Worm (Caenorhabditis elegans) whole organism, L1 larva: ENCODE results near the gene M03A1.3.

ENCODE experiments used
- C04F5.9 ChIP-seq: sonication (generic microtip); optimal IDR thresholded peaks from 2 replicates; lab custom pipeline; 2016; ENCODE audit warnings: missing genetic modification characterization, missing compliant biosample characterization
- F16B12.6 ChIP-seq: fragments of 150-350 bp; optimal IDR thresholded peaks from 2 replicates; lab custom pipeline; 2014; ENCODE audit warnings: missing biosample characterization, missing genetic modification characterization
- alr-1 ChIP-seq: fragments of 200-800 bp; sonication (Bioruptor generic); optimal IDR thresholded peaks from 2 replicates; lab custom pipeline; 2018; ENCODE audit warnings: borderline replicate concordance, mild to moderate bottlenecking, missing genetic modification characterization, missing compliant biosample characterization
- ama-1 ChIP-seq: fragments of 150-350 bp; optimal IDR thresholded peaks from 2 replicates; lab custom pipeline; 2014
- blmp-1 ChIP-seq: fragments of 150-350 bp; optimal IDR thresholded peaks from 2 replicates; lab custom pipeline; 2014; ENCODE audit warnings: missing biosample characterization, missing genetic modification characterization
- ceh-63 ChIP-seq: fragments of 200-800 bp; sonication (Bioruptor generic); optimal IDR thresholded peaks from 2 replicates; lab custom pipeline; 2018; ENCODE audit warnings: mild to moderate bottlenecking, missing genetic modification characterization, missing compliant biosample characterization
- ceh-88 ChIP-seq: fragments of 200-800 bp; sonication (Bioruptor generic); IDR thresholded peaks from 2 replicates; pipeline ENCODE4 v1.3.6; 2022; ENCODE audit warnings: missing genetic modification characterization, missing compliant biosample characterization
- ces-1 ChIP-seq: fragments of 150-350 bp; optimal IDR thresholded peaks from 2 replicates; lab custom pipeline; 2014; ENCODE audit warnings: missing biosample characterization, missing genetic modification reagents, missing genetic modification characterization
- dsc-1 ChIP-seq: sonication (generic microtip); optimal IDR thresholded peaks from 2 replicates; lab custom pipeline; 2016; ENCODE audit warnings: mild to moderate bottlenecking, missing genetic modification characterization, missing compliant biosample characterization
- efl-1 ChIP-seq, 4 experiments: fragments of 150-350 bp; optimal IDR thresholded peaks in 3 of 4; peaks in 1 of 4; 1 replicate in 1 of 4; 2 replicates in 3 of 4; lab custom pipeline; 2014; ENCODE audit warnings: missing biosample characterization in 2 of 4, missing genetic modification characterization in 2 of 4, missing genetic modification reagents in 2 of 4
- egl-27 ChIP-seq, 2 experiments: fragments of 150-350 bp in 1 of 2; sonication (generic microtip); optimal IDR thresholded peaks; 3 replicates each; lab custom pipeline; 2017 to 2018; ENCODE audit warnings: missing biosample characterization in 2 of 2, missing genetic modification characterization in 2 of 2, missing genetic modification reagents in 2 of 2
- elt-2 ChIP-seq: sonication (generic microtip); optimal IDR thresholded peaks from 2 replicates; lab custom pipeline; 2016; ENCODE audit warnings: missing genetic modification characterization, mild to moderate bottlenecking, inconsistent platforms, missing compliant biosample characterization, missing genetic modification reagents
- elt-3 ChIP-seq, 6 experiments: fragments of 150-350 bp in 1 of 6; sonication (generic microtip); optimal IDR thresholded peaks; 2 replicates each; lab custom pipeline; 2017 to 2018; ENCODE audit warnings: missing biosample characterization in 6 of 6, missing genetic modification characterization in 6 of 6, inconsistent platforms in 1 of 6
- ets-5 ChIP-seq: fragments of 200-800 bp; sonication (Bioruptor generic); IDR thresholded peaks from 2 replicates; pipeline ENCODE4 v1.3.6; 2022; ENCODE audit warnings: missing genetic modification characterization, missing compliant biosample characterization
- fkh-4 ChIP-seq: sonication (generic microtip); optimal IDR thresholded peaks from 2 replicates; lab custom pipeline; 2016; ENCODE audit warnings: missing compliant biosample characterization, missing genetic modification characterization, borderline replicate concordance
- hlh-17 ChIP-seq: fragments of 200-800 bp; sonication (Bioruptor generic); optimal IDR thresholded peaks from 2 replicates; lab custom pipeline; 2018; ENCODE audit warnings: missing genetic modification characterization, mild to moderate bottlenecking, missing compliant biosample characterization, moderate library complexity, borderline replicate concordance
- hlh-4 ChIP-seq: sonication (generic microtip); optimal IDR thresholded peaks from 2 replicates; lab custom pipeline; 2016; ENCODE audit warnings: mild to moderate bottlenecking, missing genetic modification characterization, missing compliant biosample characterization
- irx-1 ChIP-seq: sonication (generic microtip); optimal IDR thresholded peaks from 2 replicates; lab custom pipeline; 2016; ENCODE audit warnings: missing genetic modification characterization, missing compliant biosample characterization
- isw-1 ChIP-seq: fragments of 200-800 bp; sonication (Bioruptor generic); IDR thresholded peaks from 2 replicates; pipeline ENCODE4 v1.3.6; 2022; ENCODE audit warnings: missing genetic modification characterization, missing compliant biosample characterization
- lin-35 ChIP-seq, 2 experiments: fragments of 150-350 bp; optimal IDR thresholded peaks; 2 replicates each; lab custom pipeline; 2014; ENCODE audit warnings: missing biosample characterization in 2 of 2, missing genetic modification characterization in 2 of 2, missing genetic modification reagents in 2 of 2
- lir-3 ChIP-seq: sonication (generic microtip); optimal IDR thresholded peaks from 2 replicates; lab custom pipeline; 2016; ENCODE audit warnings: mild to moderate bottlenecking, missing genetic modification characterization, moderate library complexity, missing compliant biosample characterization; ENCODE audit not compliant: poor library complexity
- lsy-2 ChIP-seq, 2 experiments: fragments of 150-350 bp; optimal IDR thresholded peaks; 2 replicates each; lab custom pipeline; 2014; ENCODE audit warnings: missing biosample characterization in 2 of 2, missing genetic modification characterization in 2 of 2
- mep-1 ChIP-seq: fragments of 150-350 bp; optimal IDR thresholded peaks from 2 replicates; lab custom pipeline; 2014; ENCODE audit warnings: missing biosample characterization, missing genetic modification characterization
- nhr-20 ChIP-seq: sonication (generic microtip); optimal IDR thresholded peaks from 2 replicates; lab custom pipeline; 2016; ENCODE audit warnings: mild to moderate bottlenecking, missing genetic modification characterization, missing compliant biosample characterization
- nhr-28 ChIP-seq: fragments of 150-350 bp; optimal IDR thresholded peaks from 2 replicates; lab custom pipeline; 2014; ENCODE audit warnings: missing biosample characterization, missing genetic modification characterization
- nhr-71 ChIP-seq: sonication (generic microtip); optimal IDR thresholded peaks from 2 replicates; lab custom pipeline; 2016; ENCODE audit warnings: mild to moderate bottlenecking, missing genetic modification characterization, moderate library complexity, missing compliant biosample characterization
- nhr-77 ChIP-seq: fragments of 150-350 bp; optimal IDR thresholded peaks from 2 replicates; lab custom pipeline; 2014; ENCODE audit warnings: missing biosample characterization, missing genetic modification characterization
- nhr-84 ChIP-seq: sonication (generic microtip); optimal IDR thresholded peaks from 2 replicates; lab custom pipeline; 2017; ENCODE audit warnings: missing biosample characterization, missing genetic modification characterization
- nhr-85 ChIP-seq: sonication (generic microtip); peaks from one replicate; lab custom pipeline; 2016; ENCODE audit warnings: missing genetic modification characterization, inconsistent platforms, missing compliant biosample characterization
- nhr-90 ChIP-seq: sonication (generic microtip); optimal IDR thresholded peaks from 2 replicates; lab custom pipeline; 2016; ENCODE audit warnings: mild to moderate bottlenecking, missing genetic modification characterization, missing compliant biosample characterization; ENCODE audit not compliant: poor library complexity
- pag-3 ChIP-seq: sonication (generic microtip); optimal IDR thresholded peaks from 2 replicates; lab custom pipeline; 2017; ENCODE audit warnings: missing genetic modification characterization, mild to moderate bottlenecking, missing compliant biosample characterization, antibody characterized with exemption, borderline replicate concordance; ENCODE audit not compliant: insufficient read depth
- pax-3 ChIP-seq: fragments of 200-800 bp; sonication (Bioruptor generic); optimal IDR thresholded peaks from 2 replicates; lab custom pipeline; 2018; ENCODE audit warnings: mild to moderate bottlenecking, missing genetic modification characterization, moderate library complexity, missing compliant biosample characterization
- pqm-1 ChIP-seq: sonication (generic microtip); optimal IDR thresholded peaks from 3 replicates; lab custom pipeline; 2017; ENCODE audit warnings: missing biosample characterization, missing genetic modification characterization
- skn-1 ChIP-seq: fragments of 150-350 bp; optimal IDR thresholded peaks from 2 replicates; lab custom pipeline; 2014; ENCODE audit warnings: missing biosample characterization, missing genetic modification characterization
- snu-23 ChIP-seq: sonication (generic microtip); optimal IDR thresholded peaks from 2 replicates; lab custom pipeline; 2016; ENCODE audit warnings: missing genetic modification characterization, missing compliant biosample characterization
- sox-4 ChIP-seq: sonication (generic microtip); optimal IDR thresholded peaks from 2 replicates; lab custom pipeline; 2016; ENCODE audit warnings: missing genetic modification characterization, missing compliant biosample characterization
- sptf-1 ChIP-seq: fragments of 150-350 bp; optimal IDR thresholded peaks from 2 replicates; lab custom pipeline; 2014; ENCODE audit warnings: missing biosample characterization, missing genetic modification characterization
- sup-37 ChIP-seq: fragments of 200-800 bp; sonication (Bioruptor generic); optimal IDR thresholded peaks from 2 replicates; lab custom pipeline; 2018; ENCODE audit warnings: mild to moderate bottlenecking, missing genetic modification characterization, missing compliant biosample characterization
- tbx-2 ChIP-seq: sonication (generic microtip); optimal IDR thresholded peaks from 2 replicates; lab custom pipeline; 2016; ENCODE audit warnings: missing genetic modification characterization, missing compliant biosample characterization
- unc-30 ChIP-seq: sonication (generic microtip); optimal IDR thresholded peaks from 2 replicates; lab custom pipeline; 2017; ENCODE audit warnings: missing biosample characterization, missing genetic modification characterization
- unc-86 ChIP-seq: sonication (generic microtip); optimal IDR thresholded peaks from 2 replicates; lab custom pipeline; 2016; ENCODE audit warnings: missing genetic modification characterization, missing compliant biosample characterization
- unc-98 ChIP-seq: fragments of 200-800 bp; sonication (Bioruptor generic); IDR thresholded peaks from 2 replicates; pipeline ENCODE4 v1.3.6; 2022; ENCODE audit warnings: missing genetic modification characterization, missing compliant biosample characterization
- vab-15 ChIP-seq: sonication (generic microtip); optimal IDR thresholded peaks from 2 replicates; lab custom pipeline; 2017; ENCODE audit warnings: missing genotype, mild to moderate bottlenecking, missing genetic modification characterization, missing compliant biosample characterization
- zag-1 ChIP-seq: fragments of 150-350 bp; optimal IDR thresholded peaks from 2 replicates; lab custom pipeline; 2014; ENCODE audit warnings: missing biosample characterization, missing genetic modification characterization
- ztf-4 ChIP-seq: fragments of 150-350 bp; optimal IDR thresholded peaks from 2 replicates; lab custom pipeline; 2014; ENCODE audit warnings: missing biosample characterization, missing genetic modification characterization

M03A1.3 gene

ce11 chrII:4540631-4541030 is 17.0 kb upstream of the M03A1.3 start, which contains the start of gene sra-36:
sra-36 (minus strand) TSS chrII:4540731.
- TF ChIP-seq lin-35 (GFP tag; optimal IDR thresholded peaks at IDR 0.05; lab: Kevin White, UChicago) (no peak), nhr-84 (tag; lab: Kevin White, UChicago) (no peak)

ce11 chrII:4543568-4543967 is 14.0 kb upstream of the M03A1.3 start, which contains the start of gene sra-34:
sra-34 (minus strand) TSS chrII:4543668.
- TF ChIP-seq unc-86 (tag; lab: Kevin White, UChicago) = no peak

ce11 chrII:4548408-4548807 is 9.2 kb upstream of the M03A1.3 start:
- no peak for TF ChIP-seq unc-86 (tag; lab: Kevin White, UChicago)
- TF ChIP-seq nhr-85 = peak; percentile 74
- TF ChIP-seq elt-2 (tag; lab: Kevin White, UChicago) = no peak
- no peak for TF ChIP-seq mep-1 (tag; lab: Kevin White, UChicago)

- no peak for TF ChIP-seq ets-5 (GFP tag; lab: Robert Waterston, UW)
- TF ChIP-seq skn-1 = no peak
- no peak for TF ChIP-seq tbx-2 (tag; lab: Kevin White, UChicago)
- TF ChIP-seq nhr-84 (tag; lab: Kevin White, UChicago) = no peak
- TF ChIP-seq zag-1 = no peak
- no peak for TF ChIP-seq ces-1 (GFP tag; lab: Kevin White, UChicago)
- peak; percentile 28 for TF ChIP-seq nhr-71 (tag; lab: Kevin White, UChicago)
- TF ChIP-seq fkh-4 (tag; lab: Kevin White, UChicago) = no peak
- no peak for TF ChIP-seq efl-1 (optimal IDR thresholded peaks at IDR 0.05; lab: Kevin White, UChicago)
- TF ChIP-seq efl-1 (GFP tag; optimal IDR thresholded peaks at IDR 0.05 in 1 of 2; lab: Kevin White, UChicago) = peak in 1 of 2 experiments; percentile 91
- TF ChIP-seq sptf-1 (tag; lab: Kevin White, UChicago) = no peak
- no peak for TF ChIP-seq sox-4 (tag; lab: Kevin White, UChicago)
- no peak for TF ChIP-seq vab-15 (tag; lab: Kevin White, UChicago)
- no peak for TF ChIP-seq ceh-63
- TF ChIP-seq lsy-2 (tag; optimal IDR thresholded peaks at IDR 0.05; lab: Kevin White, UChicago) = peak in 1 of 2 experiments; percentile 20
- no peak for TF ChIP-seq pqm-1 (tag; lab: Kevin White, UChicago)
- TF ChIP-seq isw-1 = no peak
- peak; percentile 33 for TF ChIP-seq nhr-90
- TF ChIP-seq unc-30 (tag; lab: Kevin White, UChicago) = no peak
- TF ChIP-seq nhr-77 (tag; lab: Kevin White, UChicago) = no peak
- TF ChIP-seq alr-1 (tag; lab: Kevin White, UChicago) = no peak
- TF ChIP-seq hlh-17 (GFP tag; lab: Kevin White, UChicago) = no peak
- no peak for TF ChIP-seq hlh-4 (tag; lab: Kevin White, UChicago)
- no peak for TF ChIP-seq pax-3 (tag; lab: Kevin White, UChicago)
- no peak for TF ChIP-seq ama-1
- peak; percentile 73 for TF ChIP-seq pag-3 (tag; lab: Kevin White, UChicago)
- TF ChIP-seq egl-27 (tag; optimal IDR thresholded peaks at IDR 0.05; lab: Kevin White, UChicago) = no peak
- TF ChIP-seq unc-98 (GFP tag; lab: Robert Waterston, UW) = no peak
- no peak for TF ChIP-seq F16B12.6
- TF ChIP-seq nhr-20 (tag; lab: Kevin White, UChicago) = peak; percentile 47
- TF ChIP-seq ztf-4 (tag; lab: Kevin White, UChicago) = no peak
- peak; percentile 90 for TF ChIP-seq nhr-85
- no peak for TF ChIP-seq sup-37 (GFP tag; lab: Kevin White, UChicago)
- TF ChIP-seq ceh-88 (GFP tag; lab: Robert Waterston, UW) = no peak
- TF ChIP-seq irx-1 (tag; lab: Kevin White, UChicago) = no peak
- no peak for TF ChIP-seq C04F5.9 (tag; lab: Kevin White, UChicago)
- TF ChIP-seq snu-23 (GFP tag; lab: Kevin White, UChicago) = peak; percentile 21
- TF ChIP-seq nhr-28 (tag; lab: Kevin White, UChicago) = no peak
- peak in 4 of 6 experiments; percentile 4 to 58 (median 20) for TF ChIP-seq elt-3 (tag; optimal IDR thresholded peaks at IDR 0.05; lab: Kevin White, UChicago)
- TF ChIP-seq lir-3 (tag; lab: Kevin White, UChicago) = no peak
- no peak for TF ChIP-seq dsc-1 (tag; lab: Kevin White, UChicago)
- TF ChIP-seq blmp-1 (tag; lab: Kevin White, UChicago) = peak; percentile 17
Measured at ce11 chrII:4549983-4550572, 7.5 kb upstream of the M03A1.3 start.
